Worm (Caenorhabditis elegans) whole organism, young adult: ENCODE measurements around the gene F28F8.9.

Experiments used
- B0261.1 ChIP-seq: sonication (generic microtip); optimal IDR thresholded peaks from 2 replicates; lab custom pipeline; 2016; ENCODE audit warnings: mild to moderate bottlenecking, missing genetic modification characterization, moderate library complexity, missing compliant biosample characterization
- B0336.3 ChIP-seq: fragments of 200-800 bp; sonication (Bioruptor generic); IDR thresholded peaks from 2 replicates; pipeline ENCODE4 v1.3.6; 2022; ENCODE audit warnings: missing genetic modification characterization, missing compliant biosample characterization
- C06A6.2 ChIP-seq: fragments of 200-800 bp; sonication (Bioruptor generic); conservative IDR thresholded peaks from 2 replicates; pipeline ENCODE4 v1.3.6; 2022; ENCODE audit warnings: missing genetic modification characterization, missing compliant biosample characterization
- D2030.7 ChIP-seq: fragments of 200-800 bp; sonication (Bioruptor generic); IDR thresholded peaks from 2 replicates; pipeline ENCODE4 v1.3.6; 2022; ENCODE audit warnings: missing genetic modification reagents, missing genetic modification characterization, missing compliant biosample characterization
- F23B12.7 ChIP-seq: sonication (generic microtip); optimal IDR thresholded peaks from 2 replicates; lab custom pipeline; 2017; ENCODE audit warnings: missing genetic modification characterization, mild to moderate bottlenecking, missing compliant biosample characterization, antibody characterized with exemption, moderate library complexity; ENCODE audit not compliant: insufficient read depth
- F37B4.10 ChIP-seq: fragments of 200-800 bp; sonication (Bioruptor generic); IDR thresholded peaks from 2 replicates; pipeline ENCODE4 v1.3.6; 2022; ENCODE audit warnings: missing genetic modification characterization, missing compliant biosample characterization
- F39B2.1 ChIP-seq: fragments of 200-800 bp; sonication (Bioruptor generic); IDR thresholded peaks from 2 replicates; pipeline ENCODE4 v1.3.6; 2022; ENCODE audit warnings: missing genetic modification reagents, missing genetic modification characterization, missing compliant biosample characterization
- K11D2.4 ChIP-seq: fragments of 200-800 bp; sonication (Bioruptor generic); IDR thresholded peaks from 2 replicates; pipeline ENCODE4 v1.3.6; 2022; ENCODE audit warnings: missing genetic modification reagents, missing genetic modification characterization, missing compliant biosample characterization
- T26A5.8 ChIP-seq: sonication (generic microtip); optimal IDR thresholded peaks from 2 replicates; lab custom pipeline; 2016; ENCODE audit warnings: missing genetic modification characterization, missing compliant biosample characterization
- Y53G8AR.9 ChIP-seq: fragments of 200-800 bp; sonication (Bioruptor generic); conservative IDR thresholded peaks from 2 replicates; pipeline ENCODE4 v1.3.6; 2022; ENCODE audit warnings: missing genetic modification reagents, missing genetic modification characterization, missing compliant biosample characterization
- Y79H2A.3 ChIP-seq: fragments of 200-800 bp; sonication (Bioruptor generic); conservative IDR thresholded peaks from 2 replicates; pipeline ENCODE4 v1.3.6; 2022; ENCODE audit warnings: missing genetic modification reagents, missing genetic modification characterization, missing compliant biosample characterization
- Y95B8A.8 ChIP-seq: fragments of 200-800 bp; sonication (Bioruptor generic); IDR thresholded peaks from 2 replicates; pipeline ENCODE4 v1.3.6; 2022; ENCODE audit warnings: missing genetic modification reagents, missing genetic modification characterization, missing compliant biosample characterization
- ZK185.1 ChIP-seq: sonication (generic microtip); optimal IDR thresholded peaks from 2 replicates; lab custom pipeline; 2016; ENCODE audit warnings: mild to moderate bottlenecking, missing genetic modification characterization, missing compliant biosample characterization; ENCODE audit not compliant: poor library complexity, severe bottlenecking
- akir-1 ChIP-seq: fragments of 200-800 bp; sonication (Bioruptor generic); optimal IDR thresholded peaks from 2 replicates; lab custom pipeline; 2018; ENCODE audit warnings: mild to moderate bottlenecking, missing genetic modification characterization, moderate library complexity, missing compliant biosample characterization
- ama-1 ChIP-seq, 3 experiments: fragments of 150-350 bp in 1 of 3; sonication (generic microtip) in 2 of 3; optimal IDR thresholded peaks; 2 replicates each; lab custom pipeline; 2014 to 2018; ENCODE audit warnings: missing biosample characterization in 2 of 3, missing genetic modification characterization in 2 of 3, missing genetic modification reagents in 2 of 3
- attf-6 ChIP-seq: fragments of 200-800 bp; sonication (Bioruptor generic); IDR thresholded peaks from 2 replicates; pipeline ENCODE4 v1.3.6; 2022; ENCODE audit warnings: missing genetic modification reagents, missing genetic modification characterization, missing compliant biosample characterization
- bed-1 ChIP-seq: fragments of 200-800 bp; sonication (Bioruptor generic); IDR thresholded peaks from 2 replicates; pipeline ENCODE4 v1.3.6; 2022; ENCODE audit warnings: missing genetic modification reagents, missing genetic modification characterization, missing compliant biosample characterization
- ceh-27 ChIP-seq: fragments of 200-800 bp; sonication (Bioruptor generic); optimal IDR thresholded peaks from 2 replicates; lab custom pipeline; 2018; ENCODE audit warnings: mild to moderate bottlenecking, missing genetic modification characterization, moderate library complexity, missing compliant biosample characterization
- ceh-40 ChIP-seq: fragments of 200-800 bp; sonication (Bioruptor generic); IDR thresholded peaks from 2 replicates; pipeline ENCODE4 v1.3.6; 2022; ENCODE audit warnings: missing genetic modification characterization, missing compliant biosample characterization
- ceh-58 ChIP-seq: fragments of 200-800 bp; sonication (Bioruptor generic); IDR thresholded peaks from 2 replicates; pipeline ENCODE4 v1.3.6; 2022; ENCODE audit warnings: missing genetic modification characterization, missing compliant biosample characterization
- die-1 ChIP-seq: sonication (generic microtip); optimal IDR thresholded peaks from 2 replicates; lab custom pipeline; 2016; ENCODE audit warnings: missing genotype, mild to moderate bottlenecking, missing genetic modification characterization, missing compliant biosample characterization
- gei-17 ChIP-seq: fragments of 200-800 bp; sonication (Bioruptor generic); optimal IDR thresholded peaks from 2 replicates; lab custom pipeline; 2018; ENCODE audit warnings: mild to moderate bottlenecking, missing genetic modification characterization, missing compliant biosample characterization
- him-1 ChIP-seq: sonication (generic microtip); optimal IDR thresholded peaks from 2 replicates; lab custom pipeline; 2016; ENCODE audit warnings: missing genotype, missing genetic modification reagents, missing genetic modification characterization, missing compliant biosample characterization
- hlh-12 ChIP-seq: sonication (generic microtip); optimal IDR thresholded peaks from 2 replicates; lab custom pipeline; 2016; ENCODE audit warnings: missing genetic modification characterization, missing compliant biosample characterization
- hlh-26 ChIP-seq: fragments of 200-800 bp; sonication (Bioruptor generic); conservative IDR thresholded peaks from 2 replicates; pipeline ENCODE4 v1.3.6; 2022; ENCODE audit warnings: missing genetic modification reagents, missing genetic modification characterization, missing compliant biosample characterization
- let-607 ChIP-seq, 2 experiments: fragments of 200-800 bp in 1 of 2; sonication (Bioruptor generic) in 1 of 2; sonication (generic microtip) in 1 of 2; optimal IDR thresholded peaks; 2 replicates each; lab custom pipeline; 2016 to 2018; ENCODE audit warnings: mild to moderate bottlenecking in 2 of 2, missing compliant biosample characterization in 2 of 2, missing genetic modification characterization in 2 of 2, moderate library complexity in 2 of 2, missing genotype in 1 of 2
- lin-26 ChIP-seq: fragments of 200-800 bp; sonication (Bioruptor generic); IDR thresholded peaks from 2 replicates; pipeline ENCODE4 v1.3.6; 2022; ENCODE audit warnings: missing genetic modification reagents, missing genetic modification characterization, missing compliant biosample characterization
- lir-1 ChIP-seq: fragments of 200-800 bp; sonication (Bioruptor generic); conservative IDR thresholded peaks from 2 replicates; pipeline ENCODE4 v1.3.6; 2022; ENCODE audit warnings: missing genetic modification reagents, missing genetic modification characterization, missing compliant biosample characterization
- lsy-27 ChIP-seq: sonication (generic microtip); optimal IDR thresholded peaks from 2 replicates; lab custom pipeline; 2017; ENCODE audit warnings: missing genetic modification characterization, mild to moderate bottlenecking, missing compliant biosample characterization, antibody characterized with exemption, missing genotype, borderline replicate concordance; ENCODE audit not compliant: insufficient read depth
- madf-6 ChIP-seq: fragments of 200-800 bp; sonication (Bioruptor generic); IDR thresholded peaks from 2 replicates; pipeline ENCODE4 v1.3.6; 2022; ENCODE audit warnings: missing genetic modification reagents, missing genetic modification characterization, missing compliant biosample characterization
- mxl-1 ChIP-seq: sonication (generic microtip); optimal IDR thresholded peaks from 2 replicates; lab custom pipeline; 2016; ENCODE audit warnings: missing genetic modification characterization, missing compliant biosample characterization
- nhr-27 ChIP-seq: fragments of 200-800 bp; sonication (Bioruptor generic); optimal IDR thresholded peaks from 2 replicates; lab custom pipeline; 2018; ENCODE audit warnings: mild to moderate bottlenecking, missing genetic modification characterization, moderate library complexity, missing compliant biosample characterization
- nhr-90 ChIP-seq: sonication (generic microtip); optimal IDR thresholded peaks from 2 replicates; lab custom pipeline; 2016; ENCODE audit warnings: missing genotype, mild to moderate bottlenecking, missing genetic modification characterization, missing compliant biosample characterization
- pha-4 ChIP-seq: fragments of 150-350 bp; sonication (generic microtip); optimal IDR thresholded peaks from 2 replicates; lab custom pipeline; 2014; ENCODE audit warnings: missing biosample characterization, missing genetic modification reagents, missing genetic modification characterization
- rpc-1 ChIP-seq, 2 experiments: fragments of 150-350 bp in 1 of 2; sonication (generic microtip) in 1 of 2; optimal IDR thresholded peaks; 2 replicates each; lab custom pipeline; 2014 to 2018; ENCODE audit warnings: missing biosample characterization in 1 of 2, missing genetic modification characterization in 1 of 2, missing genetic modification reagents in 1 of 2, missing genotype in 1 of 2
- sea-2 ChIP-seq: fragments of 200-800 bp; sonication (Bioruptor generic); IDR thresholded peaks from 2 replicates; pipeline ENCODE4 v1.3.6; 2022; ENCODE audit warnings: missing genetic modification characterization, missing compliant biosample characterization
- snpc-1.3 ChIP-seq: sonication (generic microtip); optimal IDR thresholded peaks from 2 replicates; lab custom pipeline; 2017; ENCODE audit warnings: missing genetic modification characterization, mild to moderate bottlenecking, missing compliant biosample characterization, antibody characterized with exemption, moderate library complexity, missing genotype, missing genetic modification reagents; ENCODE audit not compliant: insufficient read depth
- sptf-2 ChIP-seq: fragments of 200-800 bp; sonication (Bioruptor generic); optimal IDR thresholded peaks from 2 replicates; lab custom pipeline; 2018; ENCODE audit warnings: mild to moderate bottlenecking, missing genetic modification characterization, missing compliant biosample characterization
- tbp1 ChIP-seq: fragments of 200-800 bp; sonication (Bioruptor generic); optimal IDR thresholded peaks from 2 replicates; lab custom pipeline; 2018; ENCODE audit warnings: mild to moderate bottlenecking, missing genetic modification characterization, missing compliant biosample characterization
- unc-62 ChIP-seq: fragments of 150-350 bp; optimal IDR thresholded peaks from 2 replicates; lab custom pipeline; 2014; ENCODE audit warnings: missing biosample characterization, missing genetic modification reagents, missing genetic modification characterization
- xnd-1 ChIP-seq: sonication (generic microtip); optimal IDR thresholded peaks from 2 replicates; lab custom pipeline; 2016; ENCODE audit warnings: missing genotype, missing genetic modification reagents, missing genetic modification characterization, missing compliant biosample characterization
- zim-3 ChIP-seq: sonication (generic microtip); optimal IDR thresholded peaks from 2 replicates; lab custom pipeline; 2017; ENCODE audit warnings: mild to moderate bottlenecking, missing genetic modification characterization, moderate library complexity, missing compliant biosample characterization
- ztf-22 ChIP-seq: fragments of 200-800 bp; sonication (Bioruptor generic); optimal IDR thresholded peaks from 2 replicates; lab custom pipeline; 2018; ENCODE audit warnings: mild to moderate bottlenecking, missing genetic modification characterization, moderate library complexity, missing compliant biosample characterization
- ztf-26 ChIP-seq: sonication (generic microtip); optimal IDR thresholded peaks from 2 replicates; lab custom pipeline; 2017; ENCODE audit warnings: missing genetic modification characterization, missing compliant biosample characterization
- ztf-3 ChIP-seq: fragments of 200-800 bp; sonication (Bioruptor generic); optimal IDR thresholded peaks from 2 replicates; lab custom pipeline; 2018; ENCODE audit warnings: mild to moderate bottlenecking, missing genetic modification characterization, missing compliant biosample characterization

Gene F28F8.9

DNA sequence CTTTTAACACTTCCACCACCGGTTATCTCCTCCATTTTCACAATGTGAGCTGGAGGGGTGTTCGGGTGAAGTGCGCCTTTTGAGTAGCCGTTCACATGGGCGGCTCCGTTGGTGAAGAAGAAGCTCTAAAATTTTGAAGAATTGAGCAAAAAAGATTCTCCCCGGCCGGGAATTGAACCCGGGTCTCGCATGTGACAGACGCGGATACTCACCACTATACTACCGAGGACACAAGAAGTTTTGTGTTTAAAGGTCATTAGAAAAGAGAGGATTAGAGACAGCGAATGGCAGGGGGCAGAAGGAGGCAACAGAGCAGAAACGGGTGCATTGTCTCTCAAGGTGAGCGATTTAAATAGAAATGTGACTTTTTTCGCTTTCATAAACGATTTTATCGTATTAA is 26.8 kb downstream of the F28F8.9 start (continued):
- TF ChIP-seq F37B4.10 (GFP tag; lab: Robert Waterston, UW), result no peak
- TF ChIP-seq ztf-22, result peak; percentile 36
- TF ChIP-seq snpc-1.3 (tag; lab: Kevin White, UChicago), result peak; percentile 67
- TF ChIP-seq Y79H2A.3 (GFP tag; lab: Robert Waterston, UW), result no peak
- TF ChIP-seq gei-17, result no peak
- no peak for TF ChIP-seq nhr-27 (tag; lab: Kevin White, UChicago)
- no peak for TF ChIP-seq ama-1 (optimal IDR thresholded peaks at IDR 0.05; lab: Kevin White, UChicago)
- peak; percentile 22 to 32 for TF ChIP-seq ama-1 (GFP tag; optimal IDR thresholded peaks at IDR 0.05; lab: Kevin White, UChicago)
- TF ChIP-seq nhr-90 (tag; lab: Kevin White, UChicago), result peak; percentile 49
- TF ChIP-seq bed-1, result no peak
- peak; percentile 44 for TF ChIP-seq madf-6
- no peak for TF ChIP-seq pha-4 (tag; lab: Kevin White, UChicago)
- TF ChIP-seq ceh-40 (GFP tag; lab: Robert Waterston, UW), result 0 out of 2 replicates have a peak, but pooled peaks have one; percentile 12
- TF ChIP-seq attf-6, result no peak
- no peak for TF ChIP-seq xnd-1 (tag; lab: Kevin White, UChicago)
- no peak for TF ChIP-seq Y53G8AR.9 (GFP tag; lab: Robert Waterston, UW)
- TF ChIP-seq lsy-27 (tag; lab: Kevin White, UChicago), result no peak
- TF ChIP-seq him-1 (tag; lab: Kevin White, UChicago), result peak; percentile 71
- TF ChIP-seq lin-26 (GFP tag; lab: Robert Waterston, UW), result peak; percentile 91
- no peak for TF ChIP-seq hlh-26 (GFP tag; lab: Robert Waterston, UW)
- TF ChIP-seq F39B2.1 (GFP tag; lab: Robert Waterston, UW), result no peak
- no peak for TF ChIP-seq K11D2.4 (GFP tag; lab: Robert Waterston, UW)
- TF ChIP-seq sea-2 (GFP tag; lab: Robert Waterston, UW), result no peak
- no peak for TF ChIP-seq sptf-2
- no peak for TF ChIP-seq hlh-12
- TF ChIP-seq C06A6.2 (GFP tag; lab: Robert Waterston, UW), result no peak
- TF ChIP-seq lir-1 (GFP tag; lab: Robert Waterston, UW), result no peak
- TF ChIP-seq unc-62 (GFP tag; lab: Kevin White, UChicago), result no peak
- TF ChIP-seq ztf-3 (GFP tag; lab: Kevin White, UChicago), result no peak
- TF ChIP-seq B0336.3 (GFP tag; lab: Robert Waterston, UW), result peak; percentile 43; the same call in 1 of the 2 replicates
- peak; percentile 34 for TF ChIP-seq ZK185.1

DNA sequence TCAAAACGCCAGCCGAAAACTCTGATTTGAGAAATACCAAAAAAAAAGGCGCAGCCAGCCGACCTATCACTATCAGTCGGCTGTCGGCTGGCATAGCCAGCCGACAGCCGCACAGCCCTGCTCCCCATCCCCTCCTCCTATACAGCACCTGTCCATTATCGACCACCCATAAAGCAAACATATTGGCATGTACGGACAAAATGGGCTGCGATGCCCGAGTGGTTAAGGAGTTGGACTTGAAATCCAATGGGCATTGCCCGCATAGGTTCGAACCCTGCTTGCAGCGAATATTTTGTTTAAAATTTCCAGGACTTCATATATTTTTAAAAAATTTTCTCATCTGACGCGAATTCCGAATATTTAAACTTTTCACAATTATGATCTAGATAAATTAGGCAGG is 28.1 kb downstream of the F28F8.9 start:
- TF ChIP-seq rpc-1 (optimal IDR thresholded peaks at IDR 0.05; lab: Kevin White, UChicago) (peak; percentile 26), rpc-1 (tag; optimal IDR thresholded peaks at IDR 0.05; lab: Kevin White, UChicago) (peak; percentile 52), tbp1 (GFP tag; lab: Kevin White, UChicago) (peak; percentile 73), gei-17 (no peak), ceh-58 (GFP tag; lab: Robert Waterston, UW) (no peak), K11D2.4 (GFP tag; lab: Robert Waterston, UW) (no peak), akir-1 (GFP tag; lab: Kevin White, UChicago) (no peak), B0261.1 (tag; lab: Kevin White, UChicago) (peak; percentile 52), die-1 (tag; lab: Kevin White, UChicago) (no peak)

ce11 chrV:15547727-15548126 is 30.7 kb downstream of the F28F8.9 start:
- TF ChIP-seq madf-6 (peak; percentile 64), snpc-1.3 (tag; lab: Kevin White, UChicago) (peak; percentile 16), ceh-27 (GFP tag; lab: Kevin White, UChicago) (peak; percentile 15), Y95B8A.8 (GFP tag; lab: Robert Waterston, UW) (0 out of 2 replicates have a peak, but pooled peaks have one; percentile 49), ztf-26 (peak; percentile 23), T26A5.8 (no peak), C06A6.2 (GFP tag; lab: Robert Waterston, UW) (no peak), nhr-27 (tag; lab: Kevin White, UChicago) (no peak), him-1 (tag; lab: Kevin White, UChicago) (peak; percentile 70), zim-3 (peak; percentile 13), die-1 (tag; lab: Kevin White, UChicago) (peak; percentile 76), mxl-1 (tag; lab: Kevin White, UChicago) (peak; percentile 22), let-607 (tag; optimal IDR thresholded peaks at IDR 0.05; lab: Kevin White, UChicago) (peak in 1 of 2 experiments; percentile 20), pha-4 (tag; lab: Kevin White, UChicago) (no peak), D2030.7 (GFP tag; lab: Robert Waterston, UW) (peak; percentile 36; the same call in 1 of the 2 replicates), F23B12.7 (tag; lab: Kevin White, UChicago) (peak; percentile 25)
